Worm (Caenorhabditis elegans) whole organism, young adult: Measurements from ENCODE around the gene damt-1.

ENCODE experiments used
- B0261.1 ChIP-seq: sonication (generic microtip); optimal IDR thresholded peaks from 2 replicates; lab custom pipeline; 2016; ENCODE audit warnings: mild to moderate bottlenecking, missing genetic modification characterization, moderate library complexity, missing compliant biosample characterization
- F10E7.11 ChIP-seq: sonication (generic microtip); optimal IDR thresholded peaks from 2 replicates; lab custom pipeline; 2017; ENCODE audit warnings: mild to moderate bottlenecking, missing genetic modification characterization, moderate library complexity, missing compliant biosample characterization
- F23B12.7 ChIP-seq: sonication (generic microtip); optimal IDR thresholded peaks from 2 replicates; lab custom pipeline; 2017; ENCODE audit warnings: missing genetic modification characterization, mild to moderate bottlenecking, missing compliant biosample characterization, antibody characterized with exemption, moderate library complexity; ENCODE audit not compliant: insufficient read depth
- F55B11.4 ChIP-seq: sonication (generic microtip); optimal IDR thresholded peaks from 2 replicates; lab custom pipeline; 2016; ENCODE audit warnings: missing compliant biosample characterization, missing genetic modification characterization, borderline replicate concordance; ENCODE audit not compliant: insufficient read depth
- Y95B8A.8 ChIP-seq: fragments of 200-800 bp; sonication (Bioruptor generic); IDR thresholded peaks from 2 replicates; pipeline ENCODE4 v1.3.6; 2022; ENCODE audit warnings: missing genetic modification reagents, missing genetic modification characterization, missing compliant biosample characterization
- atf-7 ChIP-seq: sonication (generic microtip); optimal IDR thresholded peaks from 2 replicates; lab custom pipeline; 2017; ENCODE audit warnings: mild to moderate bottlenecking, missing genetic modification characterization, missing compliant biosample characterization
- athp-1 ChIP-seq: sonication (generic microtip); optimal IDR thresholded peaks from 2 replicates; lab custom pipeline; 2017; ENCODE audit warnings: mild to moderate bottlenecking, missing genetic modification characterization, missing compliant biosample characterization
- die-1 ChIP-seq: sonication (generic microtip); optimal IDR thresholded peaks from 2 replicates; lab custom pipeline; 2016; ENCODE audit warnings: missing genotype, mild to moderate bottlenecking, missing genetic modification characterization, missing compliant biosample characterization
- dpl-1 ChIP-seq: fragments of 150-350 bp; optimal IDR thresholded peaks from 2 replicates; lab custom pipeline; 2014; ENCODE audit warnings: missing biosample characterization, missing genetic modification reagents, missing genetic modification characterization
- hlh-12 ChIP-seq: sonication (generic microtip); optimal IDR thresholded peaks from 2 replicates; lab custom pipeline; 2016; ENCODE audit warnings: missing genetic modification characterization, missing compliant biosample characterization
- nfya-2 ChIP-seq: fragments of 200-800 bp; sonication (Bioruptor generic); IDR thresholded peaks from 2 replicates; pipeline ENCODE4 v1.3.6; 2022; ENCODE audit warnings: missing genetic modification reagents, missing genetic modification characterization, missing compliant biosample characterization
- snpc-1.3 ChIP-seq: sonication (generic microtip); optimal IDR thresholded peaks from 2 replicates; lab custom pipeline; 2017; ENCODE audit warnings: missing genetic modification characterization, mild to moderate bottlenecking, missing compliant biosample characterization, antibody characterized with exemption, moderate library complexity, missing genotype, missing genetic modification reagents; ENCODE audit not compliant: insufficient read depth
- tbx-9 ChIP-seq: sonication (generic microtip); optimal IDR thresholded peaks from 2 replicates; lab custom pipeline; 2016; ENCODE audit warnings: borderline replicate concordance, missing genetic modification characterization, inconsistent platforms, missing compliant biosample characterization
- ztf-26 ChIP-seq: sonication (generic microtip); optimal IDR thresholded peaks from 2 replicates; lab custom pipeline; 2017; ENCODE audit warnings: missing genetic modification characterization, missing compliant biosample characterization

The damt-1 gene

DNA sequence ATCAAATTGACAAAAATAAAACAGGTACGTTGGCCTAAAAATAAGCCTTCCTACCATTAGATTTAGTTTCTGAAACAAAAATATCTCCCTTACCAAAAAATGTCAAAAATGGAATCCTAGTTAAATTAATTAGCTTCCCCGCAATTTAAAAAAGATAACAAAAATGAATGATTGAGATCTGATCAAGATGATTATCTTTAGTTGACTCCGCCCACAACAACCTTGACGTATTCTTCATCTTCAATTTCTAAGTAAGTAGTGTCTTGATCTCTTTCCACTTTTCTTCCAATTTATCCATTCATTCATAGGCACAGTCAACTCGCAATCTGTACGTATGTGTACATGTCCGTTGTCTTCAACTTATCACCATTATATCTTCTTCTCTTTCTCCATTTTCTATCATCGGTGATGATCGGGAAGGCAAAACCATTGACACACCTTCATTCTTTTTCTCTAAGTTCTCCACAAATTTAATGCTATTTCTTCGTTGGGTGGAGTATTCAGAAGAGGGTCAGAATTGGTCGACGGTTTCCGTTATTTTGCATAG, 48.4 kb downstream of the damt-1 start:
- TF ChIP-seq Y95B8A.8, result no peak
- no peak for TF ChIP-seq nfya-2
- TF ChIP-seq die-1 (tag; lab: Kevin White, UChicago), result no peak
- TF ChIP-seq atf-7, result no peak
- no peak for TF ChIP-seq hlh-12 (tag; lab: Kevin White, UChicago)
- no peak for TF ChIP-seq snpc-1.3
- no peak for TF ChIP-seq B0261.1
- TF ChIP-seq tbx-9 (tag; lab: Kevin White, UChicago), result no peak
- TF ChIP-seq F23B12.7 (tag; lab: Kevin White, UChicago), result no peak
- TF ChIP-seq athp-1 (tag; lab: Kevin White, UChicago), result no peak
- TF ChIP-seq F55B11.4 (tag; lab: Kevin White, UChicago), result no peak
- no peak for TF ChIP-seq F10E7.11
- TF ChIP-seq ztf-26 (tag; lab: Kevin White, UChicago), result no peak
- no peak for TF ChIP-seq dpl-1 (GFP tag; lab: Kevin White, UChicago)
- TF ChIP-seq, all 124 proteins: peak for 0
